Worm (Caenorhabditis elegans) whole organism, midembryonic: Measurements from ENCODE around the gene clec-171.

ENCODE experiments used
- med-1 ChIP-seq: sonication (generic microtip); optimal IDR thresholded peaks from 2 replicates; lab custom pipeline; 2017; ENCODE audit warnings: missing genetic modification characterization, mild to moderate bottlenecking, missing compliant biosample characterization, antibody characterized with exemption, missing genetic modification reagents; ENCODE audit not compliant: insufficient read depth
- ztf-23 ChIP-seq: fragments of 200-800 bp; sonication (Bioruptor generic); IDR thresholded peaks from 2 replicates; pipeline ENCODE4 v1.3.6; 2022; ENCODE audit warnings: missing genetic modification reagents, missing genetic modification characterization, missing compliant biosample characterization

DNA sequence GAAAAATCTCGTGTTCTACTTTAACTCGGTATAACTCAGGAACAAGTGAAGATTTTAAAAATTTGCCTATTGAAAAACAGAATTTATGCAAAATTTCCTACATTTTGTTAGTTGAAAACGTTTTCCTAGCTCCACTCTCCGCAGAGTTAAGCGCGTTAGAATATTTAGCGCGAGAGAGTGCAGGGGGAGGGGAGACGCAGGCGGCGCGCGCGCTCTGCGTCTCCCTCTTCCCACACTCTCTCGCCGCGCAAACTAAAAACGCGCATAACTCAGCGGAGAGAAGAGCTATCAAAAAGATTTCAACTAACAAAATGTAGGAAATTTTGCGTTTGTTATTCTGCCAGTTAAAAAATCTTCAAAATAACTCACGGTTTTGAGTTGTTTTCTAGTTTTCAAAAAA lies 45.0 kb upstream of the clec-171 start:
- TF ChIP-seq ztf-23 (GFP tag; lab: Robert Waterston, UW) (no peak), med-1 (no peak)
